Fruit fly (Drosophila melanogaster): Measurements from ENCODE around the gene CG46448.

- no peak for TF ChIP-seq CG33017 (tag; optimal IDR thresholded peaks at IDR 0.05)
- TF ChIP-seq Mnt (GFP tag; optimal IDR thresholded peaks at IDR 0.05), result no peak
- TF ChIP-seq CG12768 (GFP tag; optimal IDR thresholded peaks at IDR 0.05), result no peak
- TF ChIP-seq CG1620 (GFP tag; optimal IDR thresholded peaks at IDR 0.05), result no peak
- TF ChIP-seq pad (GFP tag; optimal IDR thresholded peaks at IDR 0.05), result no peak
- no peak for TF ChIP-seq CG7101 (tag; optimal IDR thresholded peaks at IDR 0.05)
- TF ChIP-seq tj (GFP tag; optimal IDR thresholded peaks at IDR 0.05), result no peak
- TF ChIP-seq CG14711 (tag; optimal IDR thresholded peaks at IDR 0.05), result no peak
- no peak for TF ChIP-seq CG7045 (GFP tag; optimal IDR thresholded peaks at IDR 0.05)
These were observed 36.7 kb downstream of the CG46448 start, which contains the start of gene dpp for dm6 chr2L:2428209-2428488.
